Fruit fly (Drosophila melanogaster) whole organism, wandering third instar larva: ENCODE results near the gene CG33664.
"Not testable (repeated sequence)": the region's sequence is repeated elsewhere in the genome, so short reads cannot be mapped to it uniquely, and the experiment has no call there.

Experiments used
- Abd-B ChIP-seq: fragments of >200 bp; optimal IDR thresholded peaks from 2 replicates; lab custom pipeline; 2017; ENCODE audit warnings: missing biosample characterization, missing genetic modification characterization
- CG32264 ChIP-seq: fragments of 200-800 bp; sonication (Bioruptor generic); optimal IDR thresholded peaks from 2 replicates; lab custom pipeline; 2016; ENCODE audit warnings: missing biosample characterization, missing genetic modification characterization
- CG9705 ChIP-seq: fragments of 200-800 bp; sonication (Bioruptor generic); optimal IDR thresholded peaks from 2 replicates; lab custom pipeline; 2018; ENCODE audit warnings: missing biosample characterization, mild to moderate bottlenecking, missing genetic modification characterization
- CrebA ChIP-seq: fragments of 200-800 bp; sonication (Bioruptor generic); optimal IDR thresholded peaks from 2 replicates; lab custom pipeline; 2016; ENCODE audit warnings: missing biosample characterization, mild to moderate bottlenecking, missing genetic modification characterization, borderline replicate concordance
- Dfd ChIP-seq: fragments of >200 bp; optimal IDR thresholded peaks from 2 replicates; lab custom pipeline; 2017; ENCODE audit warnings: missing biosample characterization, missing genetic modification characterization
- Dif ChIP-seq: fragments of 200-275, 200-300 bp; sonication (Bioruptor generic); optimal IDR thresholded peaks from 2 replicates; lab custom pipeline; 2018; ENCODE audit warnings: missing biosample characterization, missing genetic modification characterization; ENCODE audit not compliant: partially characterized antibody
- GATAd ChIP-seq: sonication (Bioruptor generic); optimal IDR thresholded peaks from 2 replicates; lab custom pipeline; 2016; ENCODE audit warnings: missing biosample characterization, missing genetic modification characterization
- HLH106 ChIP-seq: fragments of 200-800 bp; optimal IDR thresholded peaks from 3 replicates; lab custom pipeline; 2019; ENCODE audit warnings: missing biosample characterization, mild to moderate bottlenecking, missing genetic modification characterization, moderate library complexity
- Hnf4 ChIP-seq: fragments of 200-800 bp; sonication (Bioruptor generic); optimal IDR thresholded peaks from 2 replicates; lab custom pipeline; 2016; ENCODE audit warnings: missing biosample characterization, mild to moderate bottlenecking, missing genetic modification characterization
- Hr78 ChIP-seq: fragments of >200 bp; optimal IDR thresholded peaks from 2 replicates; lab custom pipeline; 2017; ENCODE audit warnings: missing biosample characterization, missing genetic modification characterization
- Hr83 ChIP-seq: fragments of 200-300 bp; sonication (Bioruptor generic); optimal IDR thresholded peaks from 2 replicates; lab custom pipeline; 2016; ENCODE audit warnings: missing biosample characterization, mild to moderate bottlenecking, missing genetic modification characterization, moderate library complexity; ENCODE audit not compliant: poor library complexity, severe bottlenecking
- Jra ChIP-seq: sonication (Bioruptor generic); optimal IDR thresholded peaks from 2 replicates; lab custom pipeline; 2016; ENCODE audit warnings: missing biosample characterization, missing genetic modification characterization
- Mio ChIP-seq: sonication (Bioruptor generic); optimal IDR thresholded peaks from 2 replicates; lab custom pipeline; 2016; ENCODE audit warnings: missing biosample characterization, missing genetic modification characterization
- Myc ChIP-seq: fragments of >200 bp; optimal IDR thresholded peaks from 2 replicates; lab custom pipeline; 2017
- N ChIP-seq: fragments of >200 bp; optimal IDR thresholded peaks from 2 replicates; lab custom pipeline; 2018; ENCODE audit warnings: missing biosample characterization, missing external identifiers, missing genetic modification characterization
- OdsH ChIP-seq: fragments of 200-800 bp; sonication (Bioruptor generic); optimal IDR thresholded peaks from 2 replicates; lab custom pipeline; 2016; ENCODE audit warnings: missing biosample characterization, mild to moderate bottlenecking, missing genetic modification characterization
- Rel ChIP-seq, 2 experiments: fragments of 200-800 bp; sonication (Bioruptor generic) in 1 of 2; optimal IDR thresholded peaks; 2 replicates in 1 of 2; 3 replicates in 1 of 2; lab custom pipeline; 2016 to 2019; ENCODE audit warnings: mild to moderate bottlenecking in 2 of 2, missing biosample characterization in 2 of 2, missing genetic modification characterization in 2 of 2, moderate library complexity in 1 of 2
- Sp1 ChIP-seq: fragments of 200-800 bp; sonication (Bioruptor generic); optimal IDR thresholded peaks from 3 replicates; lab custom pipeline; 2019; ENCODE audit warnings: missing biosample characterization, mild to moderate bottlenecking, missing genetic modification characterization, moderate library complexity
- Vsx2 ChIP-seq: fragments of 200-300, 225-300 bp; sonication (Bioruptor generic); optimal IDR thresholded peaks from 2 replicates; lab custom pipeline; 2018; ENCODE audit warnings: missing biosample characterization, missing genetic modification characterization; ENCODE audit not compliant: partially characterized antibody
- br ChIP-seq: fragments of 200-800 bp; sonication (Bioruptor generic); optimal IDR thresholded peaks from 2 replicates; lab custom pipeline; 2016; ENCODE audit warnings: missing biosample characterization, missing genetic modification characterization
- brk ChIP-seq: fragments of 200-800 bp; sonication (Bioruptor generic); optimal IDR thresholded peaks from 2 replicates; lab custom pipeline; 2016; ENCODE audit warnings: missing biosample characterization, mild to moderate bottlenecking, missing genetic modification characterization
- dl ChIP-seq, 2 experiments: fragments of 175-275, 200-275 bp in 1 of 2; fragments of 200-275 bp in 1 of 2; sonication (Bioruptor generic); optimal IDR thresholded peaks; lab custom pipeline; 2018; ENCODE audit warnings: mild to moderate bottlenecking in 2 of 2, missing biosample characterization in 2 of 2, missing genetic modification characterization in 2 of 2, moderate library complexity in 2 of 2; ENCODE audit not compliant: partially characterized antibody in 2 of 2, insufficient read depth in 1 of 2
- dmrt93B ChIP-seq: fragments of 200-800 bp; sonication (Bioruptor generic); optimal IDR thresholded peaks from 2 replicates; lab custom pipeline; 2018; ENCODE audit warnings: missing biosample characterization, mild to moderate bottlenecking, missing genetic modification characterization
- dsf ChIP-seq: sonication (Bioruptor generic); optimal IDR thresholded peaks from 2 replicates; lab custom pipeline; 2016; ENCODE audit warnings: missing biosample characterization, missing genetic modification characterization, borderline replicate concordance
- ey ChIP-seq: fragments of 200-800 bp; sonication (Bioruptor generic); optimal IDR thresholded peaks from 2 replicates; lab custom pipeline; 2016; ENCODE audit warnings: missing biosample characterization, missing genetic modification characterization
- foxo ChIP-seq, 2 experiments: fragments of 200-800 bp; sonication (Bioruptor generic); optimal IDR thresholded peaks; 2 replicates in 1 of 2; 3 replicates in 1 of 2; lab custom pipeline; 2016 to 2017; ENCODE audit warnings: missing biosample characterization in 2 of 2, missing genetic modification characterization in 2 of 2
- fru ChIP-seq: fragments of 200-800 bp; sonication (Bioruptor generic); optimal IDR thresholded peaks from 3 replicates; lab custom pipeline; 2016; ENCODE audit warnings: missing biosample characterization, mild to moderate bottlenecking, missing genetic modification characterization
- h ChIP-seq: fragments of 200-800 bp; sonication (Bioruptor generic); optimal IDR thresholded peaks from 3 replicates; lab custom pipeline; 2016; ENCODE audit warnings: missing biosample characterization, mild to moderate bottlenecking, missing genetic modification characterization
- jim ChIP-seq: fragments of 175-275, 200-325 bp; sonication (Bioruptor generic); optimal IDR thresholded peaks from 2 replicates; lab custom pipeline; 2016; ENCODE audit warnings: missing biosample characterization, mild to moderate bottlenecking, missing genetic modification characterization
- lola ChIP-seq: fragments of >200 bp; optimal IDR thresholded peaks from 2 replicates; lab custom pipeline; 2017; ENCODE audit warnings: missing biosample characterization, missing genetic modification characterization
- pan ChIP-seq: fragments of >200 bp; optimal IDR thresholded peaks from 2 replicates; lab custom pipeline; 2017
- psq ChIP-seq: fragments of 200-800 bp; sonication (Bioruptor generic); optimal IDR thresholded peaks from 3 replicates; lab custom pipeline; 2017; ENCODE audit warnings: missing biosample characterization, mild to moderate bottlenecking, missing genetic modification characterization, moderate library complexity
- rgr ChIP-seq: fragments of 200-800 bp; sonication (Bioruptor generic); optimal IDR thresholded peaks from 3 replicates; lab custom pipeline; 2016; ENCODE audit warnings: missing biosample characterization, mild to moderate bottlenecking, missing genetic modification characterization
- sage ChIP-seq: fragments of 200-800 bp; sonication (Bioruptor generic); optimal IDR thresholded peaks from 2 replicates; lab custom pipeline; 2016; ENCODE audit warnings: missing biosample characterization, mild to moderate bottlenecking, missing genetic modification characterization
- sv ChIP-seq: fragments of 200-800 bp; sonication (Bioruptor generic); optimal IDR thresholded peaks from 3 replicates; lab custom pipeline; 2016; ENCODE audit warnings: missing biosample characterization, missing genetic modification characterization
- tai ChIP-seq: sonication (Bioruptor generic); optimal IDR thresholded peaks from 2 replicates; lab custom pipeline; 2016; ENCODE audit warnings: missing biosample characterization, missing genetic modification characterization
- usp ChIP-seq: fragments of >200 bp; optimal IDR thresholded peaks from 2 replicates; lab custom pipeline; 2017; ENCODE audit warnings: missing biosample characterization, missing genetic modification characterization
- woc ChIP-seq: sonication (Bioruptor generic); optimal IDR thresholded peaks from 2 replicates; lab custom pipeline; 2016; ENCODE audit warnings: missing biosample characterization, mild to moderate bottlenecking, missing genetic modification characterization

Gene CG33664

dm6 chrX:6383920-6384319 is at the start of gene CG33664:
TSS of gene CG33664 (plus strand) at chrX:6384220.
- not testable (repeated sequence) for TF ChIP-seq dsf; rgr (GFP tag; lab: Kevin White, UChicago); h (GFP tag; lab: Kevin White, UChicago)

- TF ChIP-seq Hr78 (no peak), Rel (GFP tag; optimal IDR thresholded peaks at IDR 0.05; lab: Kevin White, UChicago) (no peak), Rel (tag; optimal IDR thresholded peaks at IDR 0.05; lab: Kevin White, UChicago) (peak; percentile 85)
Observed at dm6 chrX:6334945-6335344, 49.1 kb upstream of the CG33664 start.

- TF ChIP-seq dmrt93B (no peak), br (GFP tag; lab: Kevin White, UChicago) (no peak), rgr (GFP tag; lab: Kevin White, UChicago) (no peak), sage (GFP tag; lab: Kevin White, UChicago) (no peak), Jra (GFP tag; lab: Kevin White, UChicago) (no peak), pan (lab: Kevin White, UChicago) (no peak), foxo (GFP tag; optimal IDR thresholded peaks at IDR 0.05; lab: Kevin White, UChicago) (no peak), Dif (no peak), lola (GFP tag; lab: Kevin White, UChicago) (no peak), Myc (lab: Kevin White, UChicago) (no peak), CG32264 (GFP tag; lab: Kevin White, UChicago) (no peak), woc (GFP tag; lab: Kevin White, UChicago) (no peak), CrebA (GFP tag; lab: Kevin White, UChicago) (no peak), CG9705 (GFP tag; lab: Kevin White, UChicago) (no peak)
- TF ChIP-seq, all 38 proteins: peak for 0
Observed at dm6 chrX:6337702-6338101, 46.3 kb upstream of the CG33664 start, which contains the start of gene CG3842. TSS of gene CG3842 (plus strand) at chrX:6337762.

- TF ChIP-seq usp: no peak
- TF ChIP-seq rgr (GFP tag; lab: Kevin White, UChicago): peak; percentile 19
- peak; percentile 23 for TF ChIP-seq OdsH (GFP tag; lab: Kevin White, UChicago)
- TF ChIP-seq fru: peak; percentile 57
- TF ChIP-seq Hr83 (GFP tag; lab: Kevin White, UChicago): no peak
- TF ChIP-seq ey (GFP tag; lab: Kevin White, UChicago): peak; percentile 48
- no peak for TF ChIP-seq CG32264 (GFP tag; lab: Kevin White, UChicago)
- peak; percentile 59 for TF ChIP-seq Dif
- no peak for TF ChIP-seq lola (GFP tag; lab: Kevin White, UChicago)
- no peak for TF ChIP-seq Myc (lab: Kevin White, UChicago)
- TF ChIP-seq tai: no peak
- no peak for TF ChIP-seq Hr78
- peak; percentile 53 for TF ChIP-seq HLH106
- TF ChIP-seq Dfd: no peak
- peak; percentile 22 for TF ChIP-seq dmrt93B
- no peak for TF ChIP-seq GATAd (GFP tag; lab: Kevin White, UChicago)
- TF ChIP-seq h (GFP tag; lab: Kevin White, UChicago): peak; percentile 55
- TF ChIP-seq Hnf4 (GFP tag; lab: Kevin White, UChicago): peak; percentile 8
- peak in 1 of 2 experiments; percentile 62 for TF ChIP-seq foxo (GFP tag; optimal IDR thresholded peaks at IDR 0.05; lab: Kevin White, UChicago)
- peak; percentile 14 to 47 for TF ChIP-seq dl (GFP tag; optimal IDR thresholded peaks at IDR 0.05; lab: Kevin White, UChicago; ENCODE audit: insufficient read depth in 1 of 2, partially characterized antibody in 2 of 2)
- TF ChIP-seq brk (GFP tag; lab: Kevin White, UChicago): no peak
- no peak for TF ChIP-seq psq (GFP tag; lab: Kevin White, UChicago)
- no peak for TF ChIP-seq Jra (GFP tag; lab: Kevin White, UChicago)
- TF ChIP-seq CG9705 (GFP tag; lab: Kevin White, UChicago): no peak
- no peak for TF ChIP-seq N (GFP tag; lab: Kevin White, UChicago)
- no peak for TF ChIP-seq Vsx2 (GFP tag; lab: Kevin White, UChicago)
- TF ChIP-seq sage (GFP tag; lab: Kevin White, UChicago): no peak
- TF ChIP-seq Rel (GFP tag; optimal IDR thresholded peaks at IDR 0.05; lab: Kevin White, UChicago): no peak
- TF ChIP-seq Rel (tag; optimal IDR thresholded peaks at IDR 0.05; lab: Kevin White, UChicago): no peak
- peak; percentile 39 for TF ChIP-seq br (GFP tag; lab: Kevin White, UChicago)
- no peak for TF ChIP-seq Abd-B (GFP tag; lab: Kevin White, UChicago)
- TF ChIP-seq jim (GFP tag; lab: Kevin White, UChicago): no peak
- TF ChIP-seq Sp1: peak; percentile 13
- TF ChIP-seq woc (GFP tag; lab: Kevin White, UChicago): no peak
- no peak for TF ChIP-seq Mio (GFP tag; lab: Kevin White, UChicago)
- no peak for TF ChIP-seq sv (GFP tag; lab: Kevin White, UChicago)
- TF ChIP-seq dsf: no peak
- no peak for TF ChIP-seq CrebA (GFP tag; lab: Kevin White, UChicago)
- no peak for TF ChIP-seq pan (lab: Kevin White, UChicago)
- TF ChIP-seq, all 38 proteins: peak for 13
Observed at dm6 chrX:6338738-6339614, 45.0 kb upstream of the CG33664 start.
